Fruit fly (Drosophila melanogaster): ENCODE measurements around the gene Parg.

Gene Parg

DNA sequence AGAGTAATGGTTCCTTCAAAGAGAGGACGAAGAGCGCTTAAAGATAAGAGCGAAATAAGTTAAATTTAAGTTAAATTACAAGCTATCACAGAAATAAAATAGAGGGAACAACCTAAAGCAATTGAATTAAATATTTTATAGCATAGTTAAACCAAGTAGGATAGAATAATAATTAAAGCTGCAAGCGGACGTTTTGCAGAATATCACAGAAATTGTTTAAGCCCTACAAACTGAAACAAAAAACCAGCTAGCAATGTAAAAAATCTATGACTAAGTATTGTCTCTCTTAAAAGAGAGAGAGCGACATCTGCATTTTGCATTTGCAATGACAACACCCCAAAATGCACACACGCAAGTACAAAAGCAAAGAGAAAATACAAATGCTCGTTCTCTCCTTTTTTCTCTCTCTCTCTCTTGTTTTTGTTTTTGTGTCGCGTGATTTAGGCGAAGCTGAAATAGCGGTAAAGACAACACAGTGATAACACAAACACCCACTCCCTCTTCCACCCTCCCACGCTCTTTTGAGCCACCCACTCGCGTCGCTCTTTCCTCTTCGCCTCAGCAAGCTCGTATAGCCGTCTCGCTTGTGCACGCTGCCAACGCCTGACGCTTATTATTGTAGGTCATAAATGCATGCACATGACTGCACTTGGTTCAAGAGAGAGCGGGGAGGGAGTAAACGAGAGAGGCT, 6.0 kb upstream of the Parg start:
- TF ChIP-seq h (GFP tag; optimal IDR thresholded peaks at IDR 0.05): peak; percentile 61
- TF ChIP-seq Myc (optimal IDR thresholded peaks at IDR 0.05): no peak
- no peak for TF ChIP-seq Dfd (GFP tag; optimal IDR thresholded peaks at IDR 0.05)
- TF ChIP-seq Rel (GFP tag; optimal IDR thresholded peaks at IDR 0.05): no peak
- TF ChIP-seq Rel (tag; optimal IDR thresholded peaks at IDR 0.05): peak; percentile 62
- peak; percentile 80 for TF ChIP-seq CrebA (GFP tag; optimal IDR thresholded peaks at IDR 0.05; ENCODE audit: borderline replicate concordance)
- no peak for TF ChIP-seq OdsH (GFP tag; optimal IDR thresholded peaks at IDR 0.05)
- TF ChIP-seq Dif (GFP tag; optimal IDR thresholded peaks at IDR 0.05; ENCODE audit: partially characterized antibody): peak; percentile 68
- TF ChIP-seq Sp1 (GFP tag; optimal IDR thresholded peaks at IDR 0.05): no peak
- TF ChIP-seq br (GFP tag; optimal IDR thresholded peaks at IDR 0.05): no peak
- peak; percentile 25 for TF ChIP-seq Jra (GFP tag; optimal IDR thresholded peaks at IDR 0.05)
- TF ChIP-seq CG32264 (GFP tag; optimal IDR thresholded peaks at IDR 0.05): peak; percentile 17
- no peak for TF ChIP-seq Abd-B (GFP tag; optimal IDR thresholded peaks at IDR 0.05)
- TF ChIP-seq GATAd (GFP tag; optimal IDR thresholded peaks at IDR 0.05): peak; percentile 55
- TF ChIP-seq Mio (GFP tag; optimal IDR thresholded peaks at IDR 0.05): peak; percentile 30
- no peak for TF ChIP-seq Hr78 (GFP tag; optimal IDR thresholded peaks at IDR 0.05)
- TF ChIP-seq dl (GFP tag; optimal IDR thresholded peaks at IDR 0.05; ENCODE audit: insufficient read depth in 1 of 2, partially characterized antibody in 2 of 2): peak; percentile 51 to 79
- TF ChIP-seq sage (GFP tag; optimal IDR thresholded peaks at IDR 0.05): no peak
- peak; percentile 13 for TF ChIP-seq N (GFP tag; optimal IDR thresholded peaks at IDR 0.05)
- TF ChIP-seq Hr83 (GFP tag; optimal IDR thresholded peaks at IDR 0.05; ENCODE audit: poor library complexity, severe bottlenecking): peak; percentile 67
- TF ChIP-seq foxo (GFP tag; optimal IDR thresholded peaks at IDR 0.05): no peak

DNA sequence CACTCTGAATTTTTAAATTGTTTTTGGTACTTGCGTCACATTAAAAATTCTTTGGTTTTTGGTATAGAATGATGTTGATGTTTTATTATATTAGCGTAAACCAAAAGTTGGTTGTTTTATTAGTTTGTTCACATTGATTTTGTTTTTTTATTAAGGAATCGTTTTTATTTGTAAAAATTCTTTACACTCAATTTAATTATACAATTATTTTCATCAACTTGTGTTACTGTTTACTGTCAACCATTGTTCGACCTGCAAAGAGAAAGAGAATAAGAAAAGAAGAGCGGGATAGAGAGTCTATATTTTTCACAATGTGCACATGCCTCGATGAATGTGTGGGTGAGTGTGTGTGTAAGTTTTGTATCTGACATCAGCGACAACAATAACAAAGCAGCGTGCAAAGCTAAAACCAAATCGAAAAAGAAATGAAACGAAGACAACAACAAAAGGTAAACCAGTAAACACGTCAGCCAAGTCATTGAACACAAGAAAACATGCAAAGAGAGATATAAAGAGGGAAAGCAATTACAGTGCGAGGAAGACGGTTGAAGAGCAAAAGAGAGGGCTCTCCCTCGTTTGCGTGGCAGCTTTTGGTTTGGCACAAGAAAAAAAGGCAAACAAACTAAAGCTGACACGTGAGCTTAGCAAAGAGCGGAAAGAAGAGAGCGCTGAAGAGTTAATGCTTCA, 5.3 kb upstream of the Parg start:
- TF ChIP-seq jim (GFP tag; optimal IDR thresholded peaks at IDR 0.05) (no peak), dmrt93B (GFP tag; optimal IDR thresholded peaks at IDR 0.05) (no peak), usp (GFP tag; optimal IDR thresholded peaks at IDR 0.05) (no peak), Sp1 (GFP tag; optimal IDR thresholded peaks at IDR 0.05) (peak; percentile 25), Hnf4 (GFP tag; optimal IDR thresholded peaks at IDR 0.05) (no peak), Hr83 (GFP tag; optimal IDR thresholded peaks at IDR 0.05; ENCODE audit: poor library complexity, severe bottlenecking) (no peak), foxo (GFP tag; optimal IDR thresholded peaks at IDR 0.05) (no peak), brk (GFP tag; optimal IDR thresholded peaks at IDR 0.05) (no peak), Dif (GFP tag; optimal IDR thresholded peaks at IDR 0.05; ENCODE audit: partially characterized antibody) (peak; percentile 74), CrebA (GFP tag; optimal IDR thresholded peaks at IDR 0.05; ENCODE audit: borderline replicate concordance) (peak; percentile 86), HLH106 (tag; optimal IDR thresholded peaks at IDR 0.05) (no peak), sv (GFP tag; optimal IDR thresholded peaks at IDR 0.05) (no peak), Vsx2 (GFP tag; optimal IDR thresholded peaks at IDR 0.05; ENCODE audit: partially characterized antibody) (peak; percentile 26), fru (GFP tag; optimal IDR thresholded peaks at IDR 0.05) (no peak), br (GFP tag; optimal IDR thresholded peaks at IDR 0.05) (no peak), Rel (GFP tag; optimal IDR thresholded peaks at IDR 0.05) (no peak), Rel (tag; optimal IDR thresholded peaks at IDR 0.05) (peak; percentile 14), OdsH (GFP tag; optimal IDR thresholded peaks at IDR 0.05) (no peak), Dfd (GFP tag; optimal IDR thresholded peaks at IDR 0.05) (no peak), Abd-B (GFP tag; optimal IDR thresholded peaks at IDR 0.05) (no peak), dl (GFP tag; optimal IDR thresholded peaks at IDR 0.05; ENCODE audit: insufficient read depth in 1 of 2, partially characterized antibody in 2 of 2) (peak in 1 of 2 experiments; percentile 81), N (GFP tag; optimal IDR thresholded peaks at IDR 0.05) (no peak), ey (GFP tag; optimal IDR thresholded peaks at IDR 0.05) (no peak), psq (GFP tag; optimal IDR thresholded peaks at IDR 0.05) (peak; percentile 89), pan (optimal IDR thresholded peaks at IDR 0.05) (no peak), CG32264 (GFP tag; optimal IDR thresholded peaks at IDR 0.05) (no peak), Mio (GFP tag; optimal IDR thresholded peaks at IDR 0.05) (no peak), rgr (GFP tag; optimal IDR thresholded peaks at IDR 0.05) (no peak), dsf (GFP tag; optimal IDR thresholded peaks at IDR 0.05; ENCODE audit: borderline replicate concordance) (no peak), sage (GFP tag; optimal IDR thresholded peaks at IDR 0.05) (peak; percentile 34), lola (GFP tag; optimal IDR thresholded peaks at IDR 0.05) (no peak), Jra (GFP tag; optimal IDR thresholded peaks at IDR 0.05) (no peak), Hr78 (GFP tag; optimal IDR thresholded peaks at IDR 0.05) (no peak), h (GFP tag; optimal IDR thresholded peaks at IDR 0.05) (no peak), woc (GFP tag; optimal IDR thresholded peaks at IDR 0.05) (no peak), CG9705 (GFP tag; optimal IDR thresholded peaks at IDR 0.05) (no peak), Myc (optimal IDR thresholded peaks at IDR 0.05) (no peak), GATAd (GFP tag; optimal IDR thresholded peaks at IDR 0.05) (no peak), tai (GFP tag; optimal IDR thresholded peaks at IDR 0.05) (no peak)
